Worm (Caenorhabditis elegans) whole organism, young adult: ENCODE measurements around the gene pho-13.

Experiments used
- C06A6.2 ChIP-seq: fragments of 200-800 bp; sonication (Bioruptor generic); conservative IDR thresholded peaks from 2 replicates; pipeline ENCODE4 v1.3.6; 2022; ENCODE audit warnings: missing genetic modification characterization, missing compliant biosample characterization
- F37B4.10 ChIP-seq: fragments of 200-800 bp; sonication (Bioruptor generic); IDR thresholded peaks from 2 replicates; pipeline ENCODE4 v1.3.6; 2022; ENCODE audit warnings: missing genetic modification characterization, missing compliant biosample characterization
- F39B2.1 ChIP-seq: fragments of 200-800 bp; sonication (Bioruptor generic); IDR thresholded peaks from 2 replicates; pipeline ENCODE4 v1.3.6; 2022; ENCODE audit warnings: missing genetic modification reagents, missing genetic modification characterization, missing compliant biosample characterization
- Y95B8A.8 ChIP-seq: fragments of 200-800 bp; sonication (Bioruptor generic); IDR thresholded peaks from 2 replicates; pipeline ENCODE4 v1.3.6; 2022; ENCODE audit warnings: missing genetic modification reagents, missing genetic modification characterization, missing compliant biosample characterization
- attf-5 ChIP-seq: fragments of 200-800 bp; sonication (Bioruptor generic); optimal IDR thresholded peaks from 2 replicates; lab custom pipeline; 2018; ENCODE audit warnings: mild to moderate bottlenecking, missing genetic modification characterization, missing compliant biosample characterization
- cebp-1 ChIP-seq, 2 experiments: fragments of 200-800 bp in 1 of 2; sonication (Bioruptor generic) in 1 of 2; sonication (generic microtip) in 1 of 2; IDR thresholded peaks in 1 of 2; optimal IDR thresholded peaks in 1 of 2; 2 replicates each; pipeline versions ENCODE4 v1.3.6 to Lab custom; 2017 to 2022; ENCODE audit warnings: missing compliant biosample characterization in 2 of 2, missing genetic modification characterization in 2 of 2, mild to moderate bottlenecking in 1 of 2, missing genetic modification reagents in 1 of 2, moderate library complexity in 1 of 2
- chd-7 ChIP-seq: sonication (generic microtip); optimal IDR thresholded peaks from 2 replicates; lab custom pipeline; 2016; ENCODE audit warnings: mild to moderate bottlenecking, missing genetic modification characterization, moderate library complexity, missing compliant biosample characterization
- hmg-20 ChIP-seq: fragments of 200-800 bp; sonication (Bioruptor generic); IDR thresholded peaks from 2 replicates; pipeline ENCODE4 v1.3.6; 2022; ENCODE audit warnings: missing genetic modification reagents, missing genetic modification characterization, missing compliant biosample characterization
- lin-40 ChIP-seq: sonication (generic microtip); optimal IDR thresholded peaks from 2 replicates; lab custom pipeline; 2016; ENCODE audit warnings: missing genetic modification characterization, mild to moderate bottlenecking, missing compliant biosample characterization, missing genotype, missing genetic modification reagents
- nhr-27 ChIP-seq: fragments of 200-800 bp; sonication (Bioruptor generic); optimal IDR thresholded peaks from 2 replicates; lab custom pipeline; 2018; ENCODE audit warnings: mild to moderate bottlenecking, missing genetic modification characterization, moderate library complexity, missing compliant biosample characterization
- somi-1 ChIP-seq: fragments of 200-800 bp; sonication (Bioruptor generic); optimal IDR thresholded peaks from 2 replicates; lab custom pipeline; 2018; ENCODE audit warnings: mild to moderate bottlenecking, missing genetic modification characterization, missing compliant biosample characterization
- xnd-1 ChIP-seq: sonication (generic microtip); optimal IDR thresholded peaks from 2 replicates; lab custom pipeline; 2016; ENCODE audit warnings: missing genotype, missing genetic modification reagents, missing genetic modification characterization, missing compliant biosample characterization

- no peak for TF ChIP-seq somi-1 (GFP tag; lab: Kevin White, UChicago)
- no peak for TF ChIP-seq F39B2.1 (GFP tag; lab: Robert Waterston, UW)
- TF ChIP-seq attf-5 (GFP tag; lab: Kevin White, UChicago): peak; percentile 38
- no peak for TF ChIP-seq lin-40 (tag; lab: Kevin White, UChicago)
- TF ChIP-seq chd-7: no peak
- TF ChIP-seq hmg-20 (GFP tag; lab: Robert Waterston, UW): no peak
- no peak for TF ChIP-seq Y95B8A.8 (GFP tag; lab: Robert Waterston, UW)
- no peak for TF ChIP-seq xnd-1
- no peak for TF ChIP-seq F37B4.10 (GFP tag; lab: Robert Waterston, UW)
- no peak for TF ChIP-seq C06A6.2 (GFP tag; lab: Robert Waterston, UW)
- no peak for TF ChIP-seq cebp-1 (GFP tag; IDR thresholded peaks at IDR 0.05; lab: Robert Waterston, UW)
- no peak for TF ChIP-seq cebp-1 (tag; optimal IDR thresholded peaks at IDR 0.05; lab: Kevin White, UChicago)
- TF ChIP-seq nhr-27 (tag; lab: Kevin White, UChicago): no peak
Observed at ce11 chrII:8810679-8811413, 4.0 kb upstream of the pho-13 start, which contains the start of the genes F46C5.9 and rer-1.
